Fruit fly (Drosophila melanogaster) Kc167 (cell line): Measurements from ENCODE around the gene CG4960.

Experiments
- Myc ChIP-seq: fragments of >200 bp; optimal IDR thresholded peaks from 2 replicates; lab custom pipeline; 2017; ENCODE audit warnings: missing external identifiers
- Sin3A ChIP-seq: fragments of >200 bp; optimal IDR thresholded peaks from 2 replicates; lab custom pipeline; 2018; ENCODE audit warnings: missing external identifiers
- h ChIP-seq: fragments of >200 bp; optimal IDR thresholded peaks from 3 replicates; lab custom pipeline; 2018; ENCODE audit warnings: missing external identifiers
- insv ChIP-seq: fragments of >200 bp; optimal IDR thresholded peaks from 3 replicates; lab custom pipeline; 2018; ENCODE audit warnings: missing external identifiers
- psq ChIP-seq: fragments of >200 bp; optimal IDR thresholded peaks from 2 replicates; lab custom pipeline; 2017; ENCODE audit warnings: missing external identifiers
- ttk ChIP-seq: sonication (Bioruptor generic); optimal IDR thresholded peaks from 2 replicates; lab custom pipeline; 2017; ENCODE audit warnings: missing external identifiers

The CG4960 gene

DNA sequence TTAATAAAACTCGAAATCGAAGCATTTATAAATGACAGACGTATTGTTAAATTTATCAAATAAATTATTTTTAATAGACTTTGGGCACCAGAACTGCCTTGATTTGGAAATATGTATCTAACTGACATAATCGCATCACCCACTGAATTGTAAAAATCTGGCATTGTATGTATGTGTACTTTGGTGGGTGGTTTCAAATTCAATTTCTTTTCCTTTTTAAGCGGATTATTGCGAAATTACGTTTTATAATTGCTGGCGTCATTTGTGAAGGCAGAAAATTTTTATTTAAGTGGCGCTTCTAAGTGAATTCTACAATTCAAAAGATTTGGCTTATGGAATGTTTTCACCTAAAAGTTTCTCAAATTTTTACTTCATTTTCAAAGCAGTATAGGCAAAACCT lies 8.9 kb downstream of the CG4960 start, which contains the start of gene CG4956:
Gene CG4956, minus strand, starts transcription at position 101 of the 400 bp plus-strand sequence.
- TF ChIP-seq h (lab: Kevin White, UChicago) = no peak
- TF ChIP-seq Myc = no peak
- no peak for TF ChIP-seq Sin3A (lab: Kevin White, UChicago)
- TF ChIP-seq ttk (lab: Kevin White, UChicago) = no peak
- TF ChIP-seq psq (lab: Kevin White, UChicago) = no peak

- TF ChIP-seq Myc (no peak), insv (no peak), ttk (lab: Kevin White, UChicago) (no peak), h (lab: Kevin White, UChicago) (no peak), psq (lab: Kevin White, UChicago) (no peak), Sin3A (lab: Kevin White, UChicago) (no peak)
Observed at dm6 chr3R:25777098-25777497, 10.0 kb downstream of the CG4960 start, which contains the start of gene CG17195. TSS of gene CG17195 (minus strand) at chr3R:25777198.

DNA sequence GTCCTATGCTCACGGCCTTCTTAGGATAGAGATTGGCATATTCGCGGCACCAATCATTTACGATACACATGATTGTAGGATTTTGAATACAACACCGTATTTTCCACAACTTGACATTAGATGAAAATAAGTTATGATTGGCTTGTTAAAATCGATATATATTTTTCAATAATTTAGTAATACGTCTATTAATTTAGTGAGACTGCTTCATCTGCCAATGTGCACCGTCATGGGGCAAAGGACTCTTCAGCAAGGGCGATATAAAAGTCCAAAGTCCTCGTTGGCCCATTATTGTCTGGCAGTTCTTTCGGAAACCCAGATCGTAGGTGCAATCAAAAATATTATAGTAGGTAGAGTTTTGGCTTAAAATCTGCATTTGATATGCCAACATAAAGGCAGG lies 11.0 kb downstream of the CG4960 start, which contains the start of gene CG17196:
Gene CG17196, minus strand, starts transcription at position 101 of the 400 bp plus-strand sequence.
- TF ChIP-seq h (lab: Kevin White, UChicago) = no peak
- TF ChIP-seq Sin3A (lab: Kevin White, UChicago) = no peak
- TF ChIP-seq ttk (lab: Kevin White, UChicago) = no peak
- no peak for TF ChIP-seq Myc
- TF ChIP-seq insv = no peak

dm6 chr3R:25775269-25775668 lies 11.8 kb downstream of the CG4960 start, which contains the start of the genes CG17197 and CG17198:
TSS of gene CG17197 (minus strand) at chr3R:25775369.
TSS of gene CG17198 (minus strand) at chr3R:25775369.
- TF ChIP-seq ttk (lab: Kevin White, UChicago) (no peak), h (lab: Kevin White, UChicago) (no peak), insv (no peak), Myc (no peak), psq (lab: Kevin White, UChicago) (no peak), Sin3A (lab: Kevin White, UChicago) (no peak)

DNA sequence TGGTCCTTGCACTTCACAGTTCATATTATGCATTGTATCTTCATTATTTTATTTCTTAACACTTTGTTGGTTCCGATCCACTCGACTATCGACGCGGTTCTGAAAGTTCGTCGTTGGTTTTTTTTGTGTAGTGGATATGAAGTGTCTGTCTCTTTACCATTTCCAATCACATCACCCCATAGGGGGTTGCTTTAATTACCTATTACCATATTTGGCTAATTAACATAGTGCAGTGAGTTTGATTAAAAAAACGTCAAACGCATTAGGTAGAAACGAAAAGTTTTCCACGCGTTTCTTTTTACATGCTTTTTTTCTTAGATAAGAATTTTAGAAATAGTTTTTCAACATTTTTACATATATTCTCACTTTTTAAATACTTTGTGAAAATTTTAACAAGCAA lies 24.1 kb downstream of the CG4960 start, which contains the start of gene LpR1:
Gene LpR1, minus strand, starts transcription at position 101 of the 400 bp plus-strand sequence.
- TF ChIP-seq insv (no peak), h (lab: Kevin White, UChicago) (no peak), Myc (no peak), ttk (lab: Kevin White, UChicago) (no peak), psq (lab: Kevin White, UChicago) (no peak), Sin3A (lab: Kevin White, UChicago) (no peak)

- no peak for TF ChIP-seq Sin3A (lab: Kevin White, UChicago)
- TF ChIP-seq h (lab: Kevin White, UChicago) = no peak
- TF ChIP-seq ttk (lab: Kevin White, UChicago) = no peak
- no peak for TF ChIP-seq psq (lab: Kevin White, UChicago)
- no peak for TF ChIP-seq insv
- TF ChIP-seq Myc = no peak
Observed at dm6 chr3R:25762005-25762764, 24.9 kb downstream of the CG4960 start.

- no peak for TF ChIP-seq h (lab: Kevin White, UChicago)
- no peak for TF ChIP-seq psq (lab: Kevin White, UChicago)
- no peak for TF ChIP-seq Sin3A (lab: Kevin White, UChicago)
- TF ChIP-seq Myc = no peak
- no peak for TF ChIP-seq ttk (lab: Kevin White, UChicago)
- TF ChIP-seq insv = no peak
Observed at dm6 chr3R:25760190-25760589, 26.9 kb downstream of the CG4960 start.

dm6 chr3R:25759430-25759829 lies 27.7 kb downstream of the CG4960 start:
- TF ChIP-seq insv = no peak
- TF ChIP-seq ttk (lab: Kevin White, UChicago) = no peak
- no peak for TF ChIP-seq Sin3A (lab: Kevin White, UChicago)
- no peak for TF ChIP-seq Myc
- TF ChIP-seq psq (lab: Kevin White, UChicago) = no peak
- TF ChIP-seq h (lab: Kevin White, UChicago) = no peak

dm6 chr3R:25755864-25756507 lies 31.1 kb downstream of the CG4960 start:
- no peak for TF ChIP-seq Myc
- TF ChIP-seq Sin3A (lab: Kevin White, UChicago) = no peak
- TF ChIP-seq psq (lab: Kevin White, UChicago) = no peak
- no peak for TF ChIP-seq insv
- TF ChIP-seq h (lab: Kevin White, UChicago) = no peak
- TF ChIP-seq ttk (lab: Kevin White, UChicago) = no peak

DNA sequence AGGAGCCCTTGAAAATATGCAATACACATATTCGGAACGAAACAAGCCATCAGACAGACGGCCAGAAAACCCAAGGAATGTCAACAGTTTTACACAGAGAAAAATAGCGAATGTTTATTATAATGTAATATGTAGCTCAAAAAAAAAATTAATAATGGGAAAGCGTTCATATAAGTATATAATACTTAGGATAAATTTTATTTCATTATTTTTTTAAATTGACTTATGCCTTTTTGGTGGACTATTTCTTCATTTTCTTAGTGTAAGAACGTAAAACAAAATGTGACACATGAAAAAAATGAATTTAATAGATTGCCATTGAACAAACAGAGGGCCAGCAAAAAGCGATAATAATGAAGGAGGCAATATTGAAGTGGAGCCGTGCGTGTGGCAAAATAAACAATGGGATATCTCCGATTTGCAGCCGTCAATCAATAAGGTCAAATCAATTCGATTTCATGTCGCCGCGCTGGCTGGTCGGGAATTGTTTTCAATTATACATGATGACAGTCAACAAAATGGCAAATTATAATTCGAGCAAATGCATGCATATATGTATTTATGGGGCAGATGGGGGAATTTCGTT lies 32.2 kb downstream of the CG4960 start:
- TF ChIP-seq psq (lab: Kevin White, UChicago) (no peak), ttk (lab: Kevin White, UChicago) (no peak), Sin3A (lab: Kevin White, UChicago) (no peak), h (lab: Kevin White, UChicago) (no peak), insv (no peak), Myc (no peak)

dm6 chr3R:25753798-25754197 lies 33.3 kb downstream of the CG4960 start:
- TF ChIP-seq insv (no peak), Myc (no peak), psq (lab: Kevin White, UChicago) (no peak)

- TF ChIP-seq ttk (lab: Kevin White, UChicago) = no peak
- no peak for TF ChIP-seq h (lab: Kevin White, UChicago)
- TF ChIP-seq Myc = no peak
- TF ChIP-seq Sin3A (lab: Kevin White, UChicago) = no peak
- no peak for TF ChIP-seq insv
- no peak for TF ChIP-seq psq (lab: Kevin White, UChicago)
Observed at dm6 chr3R:25740348-25740751, 46.7 kb downstream of the CG4960 start, which contains the start of gene LpR2. TSS of gene LpR2 (minus strand) at chr3R:25740465.
